Worm (Caenorhabditis elegans) whole organism, L3 larva: ENCODE data around the gene gyg-1.

Experiments used
- R02D3.7 ChIP-seq: fragments of 150-350 bp; optimal IDR thresholded peaks from 2 replicates; lab custom pipeline; 2014; ENCODE audit warnings: missing biosample characterization, missing genetic modification characterization
- pha-4 ChIP-seq: fragments of 150-350 bp; optimal IDR thresholded peaks from 2 replicates; lab custom pipeline; 2014; ENCODE audit warnings: missing biosample characterization, missing genetic modification reagents, missing genetic modification characterization
- pqm-1 ChIP-seq: fragments of 150-350 bp; optimal IDR thresholded peaks from 2 replicates; lab custom pipeline; 2017; ENCODE audit warnings: missing biosample characterization, missing genetic modification characterization, inconsistent platforms
- skn-1 ChIP-seq: fragments of 150-350 bp; optimal IDR thresholded peaks from 2 replicates; lab custom pipeline; 2014; ENCODE audit warnings: missing biosample characterization, missing genetic modification characterization
- unc-62 ChIP-seq: fragments of 150-350 bp; sonication (generic microtip); optimal IDR thresholded peaks from 4 replicates; lab custom pipeline; 2014; ENCODE audit warnings: missing biosample characterization, missing genetic modification reagents, missing genetic modification characterization
- zag-1 ChIP-seq: fragments of 150-350 bp; optimal IDR thresholded peaks from 2 replicates; lab custom pipeline; 2014; ENCODE audit warnings: missing biosample characterization, missing genetic modification characterization

DNA sequence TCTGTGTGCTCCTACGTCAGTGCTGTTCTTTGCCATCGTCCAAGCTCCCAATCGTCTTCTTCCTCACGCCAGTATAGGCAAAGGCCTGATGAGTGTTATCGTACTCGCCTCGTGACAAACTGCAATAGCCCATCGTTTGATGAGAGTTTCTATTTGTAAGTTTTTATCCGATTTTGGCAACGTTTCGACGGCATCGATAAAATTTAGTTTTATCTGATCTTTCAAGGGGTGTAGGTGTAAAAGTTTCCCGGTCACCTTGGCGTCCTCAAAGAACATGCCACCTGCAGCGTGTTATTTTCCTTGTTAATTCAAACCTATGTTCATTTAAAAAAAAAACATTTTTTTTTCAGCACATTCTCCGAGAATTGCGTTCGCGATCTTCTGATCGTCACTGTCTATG is 9.7 kb downstream of the gyg-1 start:
- no peak for TF ChIP-seq pha-4
- no peak for TF ChIP-seq unc-62 (GFP tag; lab: Kevin White, UChicago)
- no peak for TF ChIP-seq R02D3.7
- TF ChIP-seq pqm-1 (tag; lab: Kevin White, UChicago): no peak
- TF ChIP-seq skn-1: no peak
- no peak for TF ChIP-seq zag-1 (tag; lab: Kevin White, UChicago)
